Fruit fly (Drosophila melanogaster) whole organism, embryonic: ENCODE data around the gene CG1463.
A peak's percentile ranks its signal among the peaks of the same experiment; 100 is the strongest.

Experiments
- Bgb ChIP-seq: fragments of 200-800 bp; sonication (Bioruptor generic); IDR thresholded peaks from 2 replicates; pipeline ENCODE4 v1.3.6; 2022; ENCODE audit warnings: missing biosample characterization, missing genetic modification characterization; ENCODE audit not compliant: partially characterized antibody
- CG1024 ChIP-seq: fragments of 200-800 bp; sonication (Bioruptor generic); IDR thresholded peaks from 2 replicates; pipeline ENCODE4 v1.3.6; 2022; ENCODE audit warnings: missing biosample characterization, missing genetic modification characterization
- CG11723 ChIP-seq: fragments of 200-800 bp; sonication (Bioruptor generic); optimal IDR thresholded peaks from 2 replicates; lab custom pipeline; 2017; ENCODE audit warnings: missing biosample characterization, mild to moderate bottlenecking, missing genetic modification characterization
- CG12942 ChIP-seq: fragments of 200-800 bp; sonication (Bioruptor generic); optimal IDR thresholded peaks from 3 replicates; lab custom pipeline; 2016; ENCODE audit warnings: missing biosample characterization, missing genetic modification characterization
- CG13424 ChIP-seq: fragments of 200-800 bp; sonication (Bioruptor generic); optimal IDR thresholded peaks from 2 replicates; lab custom pipeline; 2019; ENCODE audit warnings: missing biosample characterization, mild to moderate bottlenecking, missing genetic modification characterization, moderate library complexity
- CG13894 ChIP-seq: fragments of 200-800 bp; sonication (Bioruptor generic); optimal IDR thresholded peaks from 3 replicates; lab custom pipeline; 2018; ENCODE audit warnings: missing biosample characterization, mild to moderate bottlenecking, missing genetic modification characterization, moderate library complexity
- CG14667 ChIP-seq: fragments of 200-800 bp; sonication (Bioruptor generic); IDR thresholded peaks from 2 replicates; pipeline ENCODE4 v1.3.6; 2022; ENCODE audit warnings: missing biosample characterization, missing genetic modification characterization
- CG15514 ChIP-seq: fragments of 200-800 bp; sonication (Bioruptor generic); optimal IDR thresholded peaks from 3 replicates; lab custom pipeline; 2017; ENCODE audit warnings: missing biosample characterization, missing genetic modification characterization, mild to moderate bottlenecking, moderate library complexity, missing genetic modification reagents
- CG3281 ChIP-seq: fragments of 200-800 bp; sonication (Bioruptor generic); optimal IDR thresholded peaks from 3 replicates; lab custom pipeline; 2017; ENCODE audit warnings: missing biosample characterization, mild to moderate bottlenecking, missing genetic modification characterization
- CG42726 ChIP-seq: fragments of 200-800 bp; sonication (Bioruptor generic); IDR thresholded peaks from 2 replicates; pipeline ENCODE4 v1.3.6; 2022; ENCODE audit warnings: missing biosample characterization, missing genetic modification characterization; ENCODE audit not compliant: partially characterized antibody
- CG4328 ChIP-seq: fragments of 200-800 bp; sonication (Bioruptor generic); optimal IDR thresholded peaks from 3 replicates; lab custom pipeline; 2017; ENCODE audit warnings: missing biosample characterization, missing genetic modification reagents, missing genetic modification characterization
- CG4360 ChIP-seq: fragments of 200-800 bp; sonication (Bioruptor generic); IDR thresholded peaks from 2 replicates; pipeline ENCODE4 v1.3.6; 2022; ENCODE audit warnings: missing biosample characterization, missing genetic modification characterization
- CG4730 ChIP-seq: fragments of 200-800 bp; sonication (Bioruptor generic); IDR thresholded peaks from 2 replicates; pipeline ENCODE4 v1.3.6; 2022; ENCODE audit warnings: missing biosample characterization, missing genetic modification characterization
- CG6175 ChIP-seq: fragments of 200-800 bp; sonication (Bioruptor generic); IDR thresholded peaks from 3 replicates; pipeline ENCODE4 v1.3.6; 2022; ENCODE audit warnings: missing biosample characterization, missing genetic modification characterization
- CG6765 ChIP-seq: fragments of 200-800 bp; sonication (Bioruptor generic); optimal IDR thresholded peaks from 3 replicates; lab custom pipeline; 2017; ENCODE audit warnings: missing biosample characterization, mild to moderate bottlenecking, missing genetic modification characterization
- CG7786 ChIP-seq: fragments of 200-800 bp; sonication (Bioruptor generic); optimal IDR thresholded peaks from 2 replicates; lab custom pipeline; 2016; ENCODE audit warnings: missing biosample characterization, missing genetic modification characterization
- CG7987 ChIP-seq: fragments of 200-800 bp; sonication (Bioruptor generic); optimal IDR thresholded peaks from 2 replicates; lab custom pipeline; 2018; ENCODE audit warnings: missing biosample characterization, mild to moderate bottlenecking, missing genetic modification characterization, moderate library complexity
- CG8089 ChIP-seq: fragments of 200-800 bp; sonication (Bioruptor generic); optimal IDR thresholded peaks from 3 replicates; lab custom pipeline; 2016; ENCODE audit warnings: missing biosample characterization, missing genetic modification characterization
- CG8765 ChIP-seq: fragments of 200-800 bp; sonication (Bioruptor generic); IDR thresholded peaks from 2 replicates; pipeline ENCODE4 v1.3.6; 2022; ENCODE audit warnings: missing biosample characterization, missing genetic modification characterization
- CG8944 ChIP-seq: fragments of 200-800 bp; sonication (Bioruptor generic); optimal IDR thresholded peaks from 3 replicates; lab custom pipeline; 2016; ENCODE audit warnings: missing biosample characterization, missing genetic modification characterization
- CG9727 ChIP-seq: fragments of 200-800 bp; sonication (Bioruptor generic); optimal IDR thresholded peaks from 3 replicates; lab custom pipeline; 2017; ENCODE audit warnings: missing biosample characterization, mild to moderate bottlenecking, missing genetic modification characterization
- CG9876 ChIP-seq: fragments of 200-800 bp; sonication (Bioruptor generic); optimal IDR thresholded peaks from 2 replicates; lab custom pipeline; 2016; ENCODE audit warnings: missing biosample characterization, missing genetic modification characterization
- Deaf1 ChIP-seq: fragments of 200-800 bp; optimal IDR thresholded peaks from 3 replicates; lab custom pipeline; 2019; ENCODE audit warnings: missing biosample characterization, mild to moderate bottlenecking, missing genetic modification characterization, moderate library complexity
- Dref ChIP-seq: fragments of 200-800 bp; sonication (Bioruptor generic); IDR thresholded peaks from 2 replicates; pipeline ENCODE4 v1.3.6; 2022; ENCODE audit warnings: missing biosample characterization, missing genetic modification characterization
- Ets65A ChIP-seq: fragments of 200-800 bp; sonication (Bioruptor generic); peaks from one replicate; lab custom pipeline; 2016; ENCODE audit warnings: missing biosample characterization, missing genetic modification characterization
- Hey ChIP-seq: fragments of 200-800 bp; sonication (Bioruptor generic); optimal IDR thresholded peaks from 3 replicates; lab custom pipeline; 2018; ENCODE audit warnings: missing biosample characterization, mild to moderate bottlenecking, missing genetic modification characterization
- Jarid2 ChIP-seq: fragments of 200-800 bp; sonication (Bioruptor generic); optimal IDR thresholded peaks from 3 replicates; lab custom pipeline; 2017; ENCODE audit warnings: mild to moderate bottlenecking, missing biosample characterization, missing genetic modification reagents, missing genetic modification characterization
- NC2β ChIP-seq: fragments of 200-800 bp; sonication (Bioruptor generic); optimal IDR thresholded peaks from 2 replicates; lab custom pipeline; 2016; ENCODE audit warnings: missing biosample characterization, missing genetic modification characterization
- Nf-YA ChIP-seq: fragments of 200-800 bp; sonication (Bioruptor generic); IDR thresholded peaks from 2 replicates; pipeline ENCODE4 v1.3.6; 2022; ENCODE audit warnings: missing biosample characterization, missing genetic modification characterization
- Ravus ChIP-seq: fragments of 200-800 bp; sonication (Bioruptor generic); IDR thresholded peaks from 2 replicates; pipeline ENCODE4 v1.3.6; 2022; ENCODE audit warnings: missing biosample characterization, missing genetic modification characterization
- Ssrp ChIP-seq: fragments of 200-800 bp; sonication (Bioruptor generic); optimal IDR thresholded peaks from 2 replicates; lab custom pipeline; 2018; ENCODE audit warnings: missing biosample characterization, mild to moderate bottlenecking, missing genetic modification characterization, moderate library complexity
- ac ChIP-seq: fragments of 200-800 bp; sonication (Bioruptor generic); optimal IDR thresholded peaks from 3 replicates; lab custom pipeline; 2017; ENCODE audit warnings: missing biosample characterization, mild to moderate bottlenecking, missing genetic modification characterization
- ase ChIP-seq: fragments of 200-800 bp; sonication (Bioruptor generic); IDR thresholded peaks from 3 replicates; pipeline ENCODE4 v1.3.6; 2022; ENCODE audit warnings: missing biosample characterization, missing genetic modification characterization
- caup ChIP-seq: fragments of 200-800 bp; sonication (Bioruptor generic); optimal IDR thresholded peaks from 3 replicates; lab custom pipeline; 2017; ENCODE audit warnings: missing biosample characterization, mild to moderate bottlenecking, missing genetic modification characterization, moderate library complexity; ENCODE audit not compliant: severe bottlenecking
- chinmo ChIP-seq: fragments of 200-800 bp; sonication (Bioruptor generic); IDR thresholded peaks from 4 replicates; pipeline ENCODE4 v1.3.6; 2022; ENCODE audit warnings: missing biosample characterization, missing genetic modification characterization; ENCODE audit not compliant: partially characterized antibody
- crp ChIP-seq, 2 experiments: fragments of 200-800 bp; sonication (Bioruptor generic); optimal IDR thresholded peaks; 2 replicates in 1 of 2; 3 replicates in 1 of 2; lab custom pipeline; 2017; ENCODE audit warnings: missing biosample characterization in 2 of 2, missing genetic modification characterization in 2 of 2, mild to moderate bottlenecking in 1 of 2, moderate library complexity in 1 of 2
- dm ChIP-seq: fragments of 200-800 bp; sonication (Bioruptor generic); optimal IDR thresholded peaks from 3 replicates; lab custom pipeline; 2016; ENCODE audit warnings: missing biosample characterization, missing genetic modification characterization
- eve ChIP-seq, 2 experiments: fragments of >200 bp; optimal IDR thresholded peaks; 2 replicates each; lab custom pipeline; 2017; ENCODE audit warnings: missing biosample characterization in 2 of 2, missing genetic modification characterization in 2 of 2
- gem ChIP-seq: fragments of 200-800 bp; sonication (Bioruptor generic); optimal IDR thresholded peaks from 2 replicates; lab custom pipeline; 2019; ENCODE audit warnings: missing biosample characterization, mild to moderate bottlenecking, missing genetic modification characterization, moderate library complexity
- hkb ChIP-seq, 2 experiments: fragments of 200-800 bp in 1 of 2; fragments of >200 bp in 1 of 2; sonication (Bioruptor generic) in 1 of 2; IDR thresholded peaks in 1 of 2; optimal IDR thresholded peaks in 1 of 2; 2 replicates each; pipeline versions ENCODE4 v1.3.6 to Lab custom; 2017 to 2022; ENCODE audit warnings: missing biosample characterization in 1 of 2, missing genetic modification characterization in 1 of 2
- inv ChIP-seq: fragments of 200-800 bp; sonication (Bioruptor generic); IDR thresholded peaks from 2 replicates; pipeline ENCODE4 v1.3.6; 2022; ENCODE audit warnings: missing biosample characterization, missing genetic modification characterization; ENCODE audit not compliant: partially characterized antibody
- ken ChIP-seq: fragments of 200-800 bp; sonication (Bioruptor generic); IDR thresholded peaks from 3 replicates; pipeline ENCODE4 v1.3.6; 2022; ENCODE audit warnings: missing biosample characterization, missing genetic modification characterization
- lbe ChIP-seq: fragments of 200-800 bp; sonication (Bioruptor generic); optimal IDR thresholded peaks from 2 replicates; lab custom pipeline; 2016; ENCODE audit warnings: missing biosample characterization, mild to moderate bottlenecking, missing genetic modification characterization
- maf-S ChIP-seq: fragments of 200-800 bp; sonication (Bioruptor generic); optimal IDR thresholded peaks from 2 replicates; lab custom pipeline; 2016; ENCODE audit warnings: missing biosample characterization, missing genetic modification characterization
- nerfin-2 ChIP-seq: fragments of 200-800 bp; sonication (Bioruptor generic); IDR thresholded peaks from 2 replicates; pipeline ENCODE4 v1.3.6; 2022; ENCODE audit warnings: missing biosample characterization, missing genetic modification characterization; ENCODE audit not compliant: partially characterized antibody
- scrt ChIP-seq: fragments of 200-800 bp; sonication (Bioruptor generic); optimal IDR thresholded peaks from 2 replicates; lab custom pipeline; 2018; ENCODE audit warnings: missing biosample characterization, mild to moderate bottlenecking, missing genetic modification characterization, moderate library complexity
- ssp ChIP-seq: fragments of 200-800 bp; sonication (Bioruptor generic); IDR thresholded peaks from 2 replicates; pipeline ENCODE4 v1.3.6; 2022; ENCODE audit warnings: missing biosample characterization, missing genetic modification characterization
- tll ChIP-seq, 2 experiments: fragments of 200-800 bp in 1 of 2; fragments of >200 bp in 1 of 2; sonication (Bioruptor generic) in 1 of 2; optimal IDR thresholded peaks; 2 replicates each; lab custom pipeline; 2017 to 2019; ENCODE audit warnings: missing biosample characterization in 2 of 2, missing genetic modification characterization in 2 of 2, mild to moderate bottlenecking in 1 of 2, moderate library complexity in 1 of 2

CG1463 gene

dm6 chrX:12658999-12659560 is 47.6 kb upstream of the CG1463 start, which contains the start of gene Tis11 (continued):
- TF ChIP-seq inv (GFP tag; lab: Robert Waterston, UW) (no peak), tll (GFP tag; optimal IDR thresholded peaks at IDR 0.05; lab: Kevin White, UChicago) (no peak), scrt (GFP tag; lab: Kevin White, UChicago) (no peak), Dref (GFP tag; lab: Robert Waterston, UW) (peak; percentile 50), CG3281 (GFP tag; lab: Kevin White, UChicago) (no peak), CG8765 (GFP tag; lab: Robert Waterston, UW) (no peak), ase (no peak), CG4360 (no peak), NC2β (GFP tag; lab: Kevin White, UChicago) (no peak), ssp (no peak), nerfin-2 (GFP tag; lab: Robert Waterston, UW) (no peak), CG7786 (GFP tag; lab: Kevin White, UChicago) (no peak), chinmo (GFP tag; lab: Robert Waterston, UW) (0 out of 4 replicates have a peak, but pooled peaks have one; percentile 31), CG1024 (GFP tag; lab: Robert Waterston, UW) (0 out of 2 replicates have a peak, but pooled peaks have one; percentile 6), Ravus (no peak), ken (GFP tag; lab: Robert Waterston, UW) (no peak), CG4328 (GFP tag; lab: Kevin White, UChicago) (no peak), hkb (optimal IDR thresholded peaks at IDR 0.05; lab: Kevin White, UChicago) (peak; percentile 89), hkb (GFP tag; IDR thresholded peaks at IDR 0.05; lab: Robert Waterston, UW) (peak; percentile 32; the same call in 1 of the 2 replicates), Hey (tag; lab: Kevin White, UChicago) (no peak), CG13424 (tag; lab: Kevin White, UChicago) (no peak), CG8089 (GFP tag; lab: Kevin White, UChicago) (no peak), CG6765 (GFP tag; lab: Kevin White, UChicago) (no peak), Nf-YA (no peak), lbe (GFP tag; lab: Kevin White, UChicago) (no peak), maf-S (GFP tag; lab: Kevin White, UChicago) (no peak), CG8944 (GFP tag; lab: Kevin White, UChicago) (no peak), caup (no peak), Ssrp (no peak), CG14667 (no peak), CG6175 (GFP tag; lab: Robert Waterston, UW) (no peak), dm (GFP tag; lab: Kevin White, UChicago) (no peak), ac (GFP tag; lab: Kevin White, UChicago) (no peak), CG4730 (no peak), Deaf1 (tag; lab: Kevin White, UChicago) (peak; percentile 58), CG13894 (no peak), CG42726 (GFP tag; lab: Robert Waterston, UW) (peak; percentile 69; the same call in 1 of the 2 replicates), CG9727 (no peak), CG15514 (GFP tag; lab: Kevin White, UChicago) (peak; percentile 75), gem (tag; lab: Kevin White, UChicago) (no peak), Bgb (GFP tag; lab: Robert Waterston, UW) (peak; percentile 48; the same call in 1 of the 2 replicates), CG9876 (GFP tag; lab: Kevin White, UChicago) (no peak), crp (GFP tag; optimal IDR thresholded peaks at IDR 0.05; lab: Kevin White, UChicago) (no peak), eve (GFP tag; optimal IDR thresholded peaks at IDR 0.05; lab: Kevin White, UChicago) (no peak), CG12942 (GFP tag; lab: Kevin White, UChicago) (no peak), CG7987 (GFP tag; lab: Kevin White, UChicago) (no peak), Ets65A (peak; percentile 93), Jarid2 (peak; percentile 94), CG11723 (no peak)
